Fruit fly (Drosophila melanogaster): ENCODE data around the gene Ts.
A peak's percentile ranks its signal among the peaks of the same experiment; 100 is the strongest.

DNA sequence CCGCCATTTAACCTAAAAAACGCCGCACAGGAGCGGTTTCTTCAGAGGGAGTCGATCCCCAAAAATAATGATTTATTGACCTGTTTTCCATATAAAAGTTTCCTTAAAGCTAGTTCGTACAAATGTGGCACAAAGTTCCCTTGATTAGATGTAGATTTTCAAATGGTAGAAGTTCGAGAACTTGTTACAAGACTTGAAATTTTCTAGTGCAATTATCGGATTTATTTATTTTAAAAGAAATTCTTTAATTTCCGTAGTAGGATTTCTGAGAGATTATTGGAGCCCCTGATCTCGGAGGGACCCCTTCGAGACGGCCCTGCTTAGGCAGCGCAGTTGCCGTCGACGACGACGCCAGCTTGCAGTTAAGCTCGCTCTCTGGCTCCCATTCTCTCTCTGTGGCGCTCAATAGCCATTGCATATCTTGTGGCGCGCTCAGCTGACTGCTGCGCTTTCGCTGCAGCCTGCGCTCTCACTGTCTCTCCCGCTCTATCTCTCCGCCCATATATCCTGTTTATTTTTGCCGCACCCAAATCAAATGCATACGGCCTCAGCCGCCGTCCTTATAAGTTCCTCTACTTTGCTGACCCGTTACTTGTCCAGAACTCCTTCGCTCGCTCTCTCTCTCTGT lies 11.8 kb downstream of the Ts start:
- peak; percentile 74 for TF ChIP-seq CG34367 (tag; optimal IDR thresholded peaks at IDR 0.05)
- TF ChIP-seq D1 (tag; optimal IDR thresholded peaks at IDR 0.05) = peak; percentile 34
- TF ChIP-seq EcR (GFP tag; optimal IDR thresholded peaks at IDR 0.05) = no peak
- peak; percentile 94 for TF ChIP-seq Snoo (tag; optimal IDR thresholded peaks at IDR 0.05)
- TF ChIP-seq CG15710 (tag; optimal IDR thresholded peaks at IDR 0.05) = peak; percentile 91
- TF ChIP-seq CG8301 (tag; optimal IDR thresholded peaks at IDR 0.05) = peak; percentile 80
- TF ChIP-seq Pif1B (GFP tag; optimal IDR thresholded peaks at IDR 0.05) = peak; percentile 82
- peak; percentile 85 for TF ChIP-seq fd96Ca (GFP tag; IDR thresholded peaks at IDR 0.05)
- TF ChIP-seq Ets98B (GFP tag; IDR thresholded peaks at IDR 0.05) = peak; percentile 80
